Worm (Caenorhabditis elegans) whole organism, L3 larva: ENCODE data around the gene dct-6.

ENCODE experiments used
- ZK546.5 ChIP-seq: sonication (generic microtip); optimal IDR thresholded peaks from 2 replicates; lab custom pipeline; 2017; ENCODE audit warnings: missing biosample characterization, missing genetic modification characterization
- ama-1 ChIP-seq: fragments of 150-350 bp; optimal IDR thresholded peaks from 2 replicates; lab custom pipeline; 2018
- ceh-16 ChIP-seq: sonication (generic microtip); optimal IDR thresholded peaks from 2 replicates; lab custom pipeline; 2017; ENCODE audit warnings: missing biosample characterization, missing genetic modification characterization
- ceh-28 ChIP-seq: fragments of 150-350 bp; optimal IDR thresholded peaks from 2 replicates; lab custom pipeline; 2014; ENCODE audit warnings: missing biosample characterization, missing genetic modification reagents, missing genetic modification characterization
- ceh-9 ChIP-seq: sonication (generic microtip); optimal IDR thresholded peaks from 2 replicates; lab custom pipeline; 2018; ENCODE audit warnings: missing biosample characterization, missing genetic modification characterization
- daf-12 ChIP-seq: fragments of 150-350 bp; optimal IDR thresholded peaks from 2 replicates; lab custom pipeline; 2014; ENCODE audit warnings: missing biosample characterization, missing genetic modification reagents, missing genetic modification characterization
- egl-27 ChIP-seq: sonication (generic microtip); optimal IDR thresholded peaks from 4 replicates; lab custom pipeline; 2017; ENCODE audit warnings: missing biosample characterization, missing genetic modification reagents, missing genetic modification characterization
- egl-5 ChIP-seq: fragments of 150-350 bp; optimal IDR thresholded peaks from 2 replicates; lab custom pipeline; 2017; ENCODE audit warnings: missing biosample characterization, missing genetic modification reagents, missing genetic modification characterization, inconsistent platforms
- elt-1 ChIP-seq: fragments of 150-350 bp; optimal IDR thresholded peaks from 2 replicates; lab custom pipeline; 2014; ENCODE audit warnings: missing biosample characterization, missing genetic modification characterization
- elt-2 ChIP-seq: sonication (generic microtip); optimal IDR thresholded peaks from 2 replicates; lab custom pipeline; 2016; ENCODE audit warnings: missing genetic modification reagents, mild to moderate bottlenecking, missing genetic modification characterization, missing compliant biosample characterization
- elt-3 ChIP-seq, 3 experiments: fragments of 150-350 bp in 1 of 3; sonication (generic microtip) in 2 of 3; optimal IDR thresholded peaks; 2 replicates in 2 of 3; 4 replicates in 1 of 3; lab custom pipeline; 2014 to 2017; ENCODE audit warnings: missing biosample characterization in 3 of 3, missing genetic modification characterization in 3 of 3
- eor-1 ChIP-seq, 2 experiments: fragments of 150-350 bp; optimal IDR thresholded peaks; 2 replicates each; lab custom pipeline; 2014 to 2018; ENCODE audit warnings: missing biosample characterization in 2 of 2, missing genetic modification characterization in 2 of 2
- fkh-10 ChIP-seq: sonication (generic microtip); optimal IDR thresholded peaks from 2 replicates; lab custom pipeline; 2017; ENCODE audit warnings: missing biosample characterization, missing genetic modification reagents, missing genetic modification characterization
- fos-1 ChIP-seq: fragments of 150-350 bp; optimal IDR thresholded peaks from 2 replicates; lab custom pipeline; 2014; ENCODE audit warnings: missing biosample characterization, missing genetic modification characterization
- hmg-11 ChIP-seq: sonication (generic microtip); optimal IDR thresholded peaks from 2 replicates; lab custom pipeline; 2016; ENCODE audit warnings: missing genetic modification characterization, missing compliant biosample characterization
- jun-1 ChIP-seq: fragments of 150-350 bp; optimal IDR thresholded peaks from 2 replicates; lab custom pipeline; 2014; ENCODE audit warnings: missing biosample characterization, missing genetic modification reagents, missing genetic modification characterization
- lin-15B ChIP-seq: fragments of 150-350 bp; optimal IDR thresholded peaks from 2 replicates; lab custom pipeline; 2014; ENCODE audit warnings: missing biosample characterization, missing genetic modification characterization
- lin-39 ChIP-seq: fragments of 150-350 bp; optimal IDR thresholded peaks from 2 replicates; lab custom pipeline; 2018; ENCODE audit warnings: missing biosample characterization, missing genetic modification reagents, missing genetic modification characterization
- lsy-12 ChIP-seq: sonication (generic microtip); optimal IDR thresholded peaks from 2 replicates; lab custom pipeline; 2016; ENCODE audit warnings: mild to moderate bottlenecking, missing genetic modification characterization, missing compliant biosample characterization
- mdl-1 ChIP-seq: fragments of 150-350 bp; optimal IDR thresholded peaks from 2 replicates; lab custom pipeline; 2014; ENCODE audit warnings: missing biosample characterization, missing genetic modification characterization
- nfya-1 ChIP-seq: sonication (generic microtip); optimal IDR thresholded peaks from 2 replicates; lab custom pipeline; 2017; ENCODE audit warnings: missing genetic modification characterization, mild to moderate bottlenecking, missing compliant biosample characterization, antibody characterized with exemption, moderate library complexity; ENCODE audit not compliant: insufficient read depth
- nhr-11 ChIP-seq: fragments of 150-350 bp; optimal IDR thresholded peaks from 2 replicates; lab custom pipeline; 2014; ENCODE audit warnings: missing biosample characterization, missing genetic modification characterization
- nhr-12 ChIP-seq: fragments of 150-350 bp; optimal IDR thresholded peaks from 2 replicates; lab custom pipeline; 2014; ENCODE audit warnings: missing biosample characterization, missing genetic modification characterization
- nhr-23 ChIP-seq: fragments of 150-350 bp; optimal IDR thresholded peaks from 2 replicates; lab custom pipeline; 2014; ENCODE audit warnings: missing biosample characterization, missing genetic modification reagents, missing genetic modification characterization
- nhr-25 ChIP-seq: sonication (generic microtip); optimal IDR thresholded peaks from 2 replicates; lab custom pipeline; 2017; ENCODE audit warnings: missing biosample characterization, missing genetic modification characterization
- nhr-43 ChIP-seq: sonication (generic microtip); optimal IDR thresholded peaks from 2 replicates; lab custom pipeline; 2016; ENCODE audit warnings: mild to moderate bottlenecking, missing genetic modification characterization, missing compliant biosample characterization; ENCODE audit not compliant: poor library complexity, severe bottlenecking
- pha-4 ChIP-seq: fragments of 150-350 bp; optimal IDR thresholded peaks from 2 replicates; lab custom pipeline; 2014; ENCODE audit warnings: missing biosample characterization, missing genetic modification reagents, missing genetic modification characterization
- pqm-1 ChIP-seq: fragments of 150-350 bp; optimal IDR thresholded peaks from 2 replicates; lab custom pipeline; 2017; ENCODE audit warnings: missing biosample characterization, missing genetic modification characterization, inconsistent platforms
- sea-2 ChIP-seq: fragments of 150-350 bp; sonication (generic microtip); optimal IDR thresholded peaks from 4 replicates; lab custom pipeline; 2014; ENCODE audit warnings: missing biosample characterization, missing genetic modification reagents, missing genetic modification characterization
- skn-1 ChIP-seq: fragments of 150-350 bp; optimal IDR thresholded peaks from 2 replicates; lab custom pipeline; 2014; ENCODE audit warnings: missing biosample characterization, missing genetic modification characterization
- snpc-4 ChIP-seq: fragments of 150-350 bp; optimal IDR thresholded peaks from 2 replicates; lab custom pipeline; 2014; ENCODE audit warnings: missing biosample characterization, missing genetic modification characterization
- tbx-2 ChIP-seq: sonication (generic microtip); optimal IDR thresholded peaks from 2 replicates; lab custom pipeline; 2016; ENCODE audit warnings: mild to moderate bottlenecking, missing genetic modification characterization, missing compliant biosample characterization
- unc-62 ChIP-seq: fragments of 150-350 bp; sonication (generic microtip); optimal IDR thresholded peaks from 4 replicates; lab custom pipeline; 2014; ENCODE audit warnings: missing biosample characterization, missing genetic modification reagents, missing genetic modification characterization
- zag-1 ChIP-seq: fragments of 150-350 bp; optimal IDR thresholded peaks from 2 replicates; lab custom pipeline; 2014; ENCODE audit warnings: missing biosample characterization, missing genetic modification characterization
- ztf-11 ChIP-seq: fragments of 150-350 bp; optimal IDR thresholded peaks from 2 replicates; lab custom pipeline; 2014; ENCODE audit warnings: missing biosample characterization, missing genetic modification characterization
- ztf-4 ChIP-seq: fragments of 150-350 bp; optimal IDR thresholded peaks from 2 replicates; lab custom pipeline; 2014; ENCODE audit warnings: missing biosample characterization, missing genetic modification characterization

Gene dct-6

ce11 chrIII:5930659-5931058 is 35.6 kb upstream of the dct-6 start:
- TF ChIP-seq lin-15B (tag; lab: Kevin White, UChicago) (no peak), nfya-1 (tag; lab: Kevin White, UChicago) (peak; percentile 30)

- peak; percentile 20 for TF ChIP-seq nfya-1 (tag; lab: Kevin White, UChicago)
- no peak for TF ChIP-seq nhr-11
These were observed 34.7 kb upstream of the dct-6 start, which contains the start of gene EGAP1.5 for ce11 chrIII:5931433-5931994. Gene EGAP1.5 (plus strand): TSS chrIII:5931721.

ce11 chrIII:5932853-5933252 is 33.4 kb upstream of the dct-6 start, which contains the start of gene zmp-1:
Gene zmp-1 (minus strand): TSS chrIII:5932953.
- TF ChIP-seq lin-15B (tag; lab: Kevin White, UChicago): no peak
- no peak for TF ChIP-seq eor-1 (tag; optimal IDR thresholded peaks at IDR 0.05; lab: Kevin White, UChicago)
- no peak for TF ChIP-seq elt-3 (tag; optimal IDR thresholded peaks at IDR 0.05; lab: Kevin White, UChicago)
- TF ChIP-seq, all 47 proteins: peak for 0

- TF ChIP-seq fkh-10 (GFP tag; lab: Kevin White, UChicago): peak; percentile 56
- peak; percentile 41 for TF ChIP-seq egl-5 (tag; lab: Kevin White, UChicago)
- TF ChIP-seq ceh-9 (tag; lab: Kevin White, UChicago): no peak
- no peak for TF ChIP-seq nhr-11
These were observed 32.0 kb upstream of the dct-6 start for ce11 chrIII:5934138-5934658.

DNA sequence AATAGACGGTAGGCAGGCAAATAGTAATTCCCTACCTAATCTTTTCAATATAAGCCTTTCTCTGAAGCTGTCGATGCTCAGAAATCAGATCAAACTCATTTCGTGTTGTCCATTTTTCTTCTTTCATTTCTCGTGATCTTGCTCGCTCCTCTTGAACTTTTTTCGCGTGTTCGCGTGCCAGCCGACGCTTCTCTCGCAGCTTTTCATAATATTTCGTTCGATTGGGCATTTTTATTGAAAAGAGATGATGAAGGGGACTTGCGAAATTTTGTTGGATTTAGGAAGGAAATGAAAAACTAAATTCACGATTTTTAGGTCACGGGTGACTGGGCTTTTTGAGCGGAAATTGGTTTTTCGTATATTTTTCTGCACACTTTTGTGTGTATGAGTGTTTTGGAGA is 29.2 kb upstream of the dct-6 start, which contains the start of gene EGAP1.1:
Gene EGAP1.1 (minus strand): TSS at position 229 of the 400 bp plus-strand sequence.
- no peak for TF ChIP-seq sea-2 (GFP tag; lab: Kevin White, UChicago)
- TF ChIP-seq ztf-4 (tag; lab: Kevin White, UChicago): no peak
- TF ChIP-seq nfya-1 (tag; lab: Kevin White, UChicago): peak; percentile 4

DNA sequence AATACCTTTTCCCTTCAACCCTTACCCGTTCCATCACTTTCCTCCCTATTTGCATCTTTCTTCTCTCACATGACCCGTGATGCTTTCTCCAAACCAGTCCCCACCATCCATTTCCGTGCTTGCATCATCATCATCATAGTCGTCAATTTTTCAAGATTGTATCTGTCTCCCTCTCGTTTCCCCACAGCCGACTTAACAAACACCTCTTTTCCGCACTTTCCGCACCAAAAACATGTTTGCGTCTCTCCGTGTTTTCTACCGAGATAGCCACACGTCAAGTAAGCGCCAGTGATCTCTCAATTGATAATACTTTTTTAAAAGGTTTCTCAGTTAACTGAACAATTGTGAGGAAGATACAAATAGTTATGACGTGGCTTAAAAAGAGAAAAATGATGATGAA is 28.2 kb upstream of the dct-6 start:
- TF ChIP-seq nhr-43 (tag; lab: Kevin White, UChicago) (peak; percentile 78), ztf-11 (tag; lab: Kevin White, UChicago) (no peak), lsy-12 (tag; lab: Kevin White, UChicago) (no peak), ZK546.5 (tag; lab: Kevin White, UChicago) (no peak), lin-39 (peak; percentile 96), tbx-2 (tag; lab: Kevin White, UChicago) (peak; percentile 38), fos-1 (tag; lab: Kevin White, UChicago) (peak; percentile 55), elt-1 (peak; percentile 97), nhr-12 (tag; lab: Kevin White, UChicago) (no peak), jun-1 (tag; lab: Kevin White, UChicago) (peak; percentile 21), zag-1 (tag; lab: Kevin White, UChicago) (no peak), ceh-9 (tag; lab: Kevin White, UChicago) (no peak), egl-27 (tag; lab: Kevin White, UChicago) (peak; percentile 73), unc-62 (GFP tag; lab: Kevin White, UChicago) (peak; percentile 93), nfya-1 (tag; lab: Kevin White, UChicago) (peak; percentile 83), daf-12 (tag; lab: Kevin White, UChicago) (no peak), nhr-25 (tag; lab: Kevin White, UChicago) (peak; percentile 95), skn-1 (tag; lab: Kevin White, UChicago) (peak; percentile 62), pha-4 (peak; percentile 52), eor-1 (tag; optimal IDR thresholded peaks at IDR 0.05; lab: Kevin White, UChicago) (peak in 1 of 2 experiments; percentile 54), nhr-23 (tag; lab: Kevin White, UChicago) (peak; percentile 95), mdl-1 (tag; lab: Kevin White, UChicago) (peak; percentile 23), egl-5 (tag; lab: Kevin White, UChicago) (peak; percentile 38), ztf-4 (tag; lab: Kevin White, UChicago) (peak; percentile 14), pqm-1 (tag; lab: Kevin White, UChicago) (no peak), elt-3 (tag; optimal IDR thresholded peaks at IDR 0.05; lab: Kevin White, UChicago) (peak in 1 of 3 experiments; percentile 52), ceh-16 (tag; lab: Kevin White, UChicago) (peak; percentile 32), elt-2 (tag; lab: Kevin White, UChicago) (peak; percentile 50), hmg-11 (peak; percentile 6), ceh-28 (tag; lab: Kevin White, UChicago) (peak; percentile 72), snpc-4 (tag; lab: Kevin White, UChicago) (peak; percentile 40), sea-2 (GFP tag; lab: Kevin White, UChicago) (no peak), ama-1 (lab: Kevin White, UChicago) (peak; percentile 15)
- TF ChIP-seq, all 47 proteins: peak for 24
